Worm (Caenorhabditis elegans) whole organism, L2 larva: ENCODE measurements around the gene C47D12.2.

Source experiments
- F13H6.1 ChIP-seq: sonication (generic microtip); optimal IDR thresholded peaks from 2 replicates; lab custom pipeline; 2016; ENCODE audit warnings: missing genetic modification characterization, missing compliant biosample characterization
- Y55F3AM.14 ChIP-seq: fragments of 200-800 bp; sonication (Bioruptor generic); optimal IDR thresholded peaks from 2 replicates; lab custom pipeline; 2018; ENCODE audit warnings: mild to moderate bottlenecking, missing genetic modification characterization, missing compliant biosample characterization
- ZK546.5 ChIP-seq: sonication (generic microtip); optimal IDR thresholded peaks from 2 replicates; lab custom pipeline; 2017; ENCODE audit warnings: missing biosample characterization, missing genetic modification characterization
- alr-1 ChIP-seq: fragments of 150-350 bp; optimal IDR thresholded peaks from 2 replicates; lab custom pipeline; 2014; ENCODE audit warnings: missing biosample characterization, missing genetic modification characterization
- aly-2 ChIP-seq: fragments of 150-350 bp; optimal IDR thresholded peaks from 2 replicates; lab custom pipeline; 2014; ENCODE audit warnings: missing biosample characterization, missing genetic modification characterization
- blmp-1 ChIP-seq: sonication (generic microtip); optimal IDR thresholded peaks from 2 replicates; lab custom pipeline; 2017; ENCODE audit warnings: missing genetic modification characterization, mild to moderate bottlenecking, missing compliant biosample characterization, antibody characterized with exemption, moderate library complexity; ENCODE audit not compliant: insufficient read depth
- ceh-16 ChIP-seq: fragments of 150-350 bp; optimal IDR thresholded peaks from 2 replicates; lab custom pipeline; 2014; ENCODE audit warnings: missing biosample characterization, missing genetic modification characterization
- dmd-4 ChIP-seq: sonication (generic microtip); optimal IDR thresholded peaks from 2 replicates; lab custom pipeline; 2017; ENCODE audit warnings: missing biosample characterization, missing genetic modification characterization
- egl-27 ChIP-seq: sonication (generic microtip); optimal IDR thresholded peaks from 3 replicates; lab custom pipeline; 2017; ENCODE audit warnings: missing biosample characterization, missing genetic modification reagents, missing genetic modification characterization
- elt-1 ChIP-seq: fragments of 150-350 bp; optimal IDR thresholded peaks from 2 replicates; lab custom pipeline; 2014; ENCODE audit warnings: missing biosample characterization, missing genetic modification characterization
- fos-1 ChIP-seq: fragments of 150-350 bp; optimal IDR thresholded peaks from 2 replicates; lab custom pipeline; 2014; ENCODE audit warnings: missing biosample characterization, missing genetic modification characterization
- lin-39 ChIP-seq: fragments of 150-350 bp; optimal IDR thresholded peaks from 2 replicates; lab custom pipeline; 2014; ENCODE audit warnings: missing biosample characterization, missing genetic modification reagents, missing genetic modification characterization
- mdl-1 ChIP-seq, 2 experiments: fragments of 150-350 bp in 1 of 2; sonication (generic microtip) in 1 of 2; optimal IDR thresholded peaks; 2 replicates each; lab custom pipeline; 2017; ENCODE audit warnings: missing biosample characterization in 2 of 2, missing genetic modification characterization in 2 of 2
- nhr-12 ChIP-seq: fragments of 150-350 bp; optimal IDR thresholded peaks from 2 replicates; lab custom pipeline; 2014; ENCODE audit warnings: missing biosample characterization, missing genetic modification characterization
- nhr-129 ChIP-seq: fragments of 150-350 bp; optimal IDR thresholded peaks from 2 replicates; lab custom pipeline; 2014; ENCODE audit warnings: missing biosample characterization, missing genetic modification characterization
- nhr-21 ChIP-seq: fragments of 150-350 bp; optimal IDR thresholded peaks from 2 replicates; lab custom pipeline; 2014; ENCODE audit warnings: missing biosample characterization, missing genetic modification characterization
- nhr-23 ChIP-seq: fragments of 150-350 bp; optimal IDR thresholded peaks from 2 replicates; lab custom pipeline; 2014; ENCODE audit warnings: missing biosample characterization, missing genetic modification reagents, missing genetic modification characterization
- peb-1 ChIP-seq: fragments of 150-350 bp; optimal IDR thresholded peaks from 2 replicates; lab custom pipeline; 2014; ENCODE audit warnings: missing biosample characterization, missing genetic modification characterization
- sem-4 ChIP-seq: fragments of 150-350 bp; optimal IDR thresholded peaks from 2 replicates; lab custom pipeline; 2014; ENCODE audit warnings: missing biosample characterization, missing genetic modification reagents, missing genetic modification characterization
- skn-1 ChIP-seq: sonication (generic microtip); optimal IDR thresholded peaks from 2 replicates; lab custom pipeline; 2017; ENCODE audit warnings: missing biosample characterization, missing genetic modification characterization
- sma-3 ChIP-seq: sonication (generic microtip); optimal IDR thresholded peaks from 2 replicates; lab custom pipeline; 2016; ENCODE audit warnings: missing genetic modification reagents, missing genetic modification characterization, missing compliant biosample characterization
- unc-62 ChIP-seq: fragments of 150-350 bp; optimal IDR thresholded peaks from 2 replicates; lab custom pipeline; 2014; ENCODE audit warnings: missing biosample characterization, missing genetic modification reagents, missing genetic modification characterization
- zag-1 ChIP-seq: fragments of 150-350 bp; optimal IDR thresholded peaks from 2 replicates; lab custom pipeline; 2014; ENCODE audit warnings: missing biosample characterization, missing genetic modification characterization
- ztf-1 ChIP-seq: fragments of 200-800 bp; sonication (Bioruptor generic); conservative IDR thresholded peaks from 2 replicates; pipeline ENCODE4 v1.3.6; 2022; ENCODE audit warnings: missing genetic modification characterization, missing compliant biosample characterization
- ztf-11 ChIP-seq: sonication (generic microtip); optimal IDR thresholded peaks from 2 replicates; lab custom pipeline; 2017; ENCODE audit warnings: missing biosample characterization, missing genetic modification characterization

Gene C47D12.2

ce11 chrII:11728545-11729105 is 52.5 kb downstream of the C47D12.2 start, which contains the start of gene alh-8 (continued):
- TF ChIP-seq nhr-23 (no peak), lin-39 (tag; lab: Kevin White, UChicago) (no peak), Y55F3AM.14 (GFP tag; lab: Kevin White, UChicago) (peak; percentile 20), aly-2 (no peak), blmp-1 (tag; lab: Kevin White, UChicago) (no peak), alr-1 (no peak), nhr-12 (tag; lab: Kevin White, UChicago) (no peak), ceh-16 (tag; lab: Kevin White, UChicago) (no peak), unc-62 (no peak), zag-1 (tag; lab: Kevin White, UChicago) (no peak), nhr-21 (tag; lab: Kevin White, UChicago) (peak; percentile 16), sem-4 (tag; lab: Kevin White, UChicago) (no peak), ztf-1 (GFP tag; lab: Robert Waterston, UW) (no peak), ztf-11 (tag; lab: Kevin White, UChicago) (no peak), F13H6.1 (tag; lab: Kevin White, UChicago) (peak; percentile 73), skn-1 (no peak), mdl-1 (tag; optimal IDR thresholded peaks at IDR 0.05; lab: Kevin White, UChicago) (peak; percentile 91), elt-1 (tag; lab: Kevin White, UChicago) (no peak), sma-3 (GFP tag; lab: Kevin White, UChicago) (peak; percentile 33), peb-1 (tag; lab: Kevin White, UChicago) (no peak), nhr-129 (peak; percentile 69), dmd-4 (tag; lab: Kevin White, UChicago) (no peak), egl-27 (peak; percentile 52), fos-1 (peak; percentile 57), ZK546.5 (tag; lab: Kevin White, UChicago) (no peak)
